Fruit fly (Drosophila melanogaster) whole organism, embryonic: ENCODE measurements around the gene CG2617.

Source experiments
- Antp ChIP-seq: fragments of 200-800 bp; sonication (Bioruptor generic); optimal IDR thresholded peaks from 3 replicates; lab custom pipeline; 2016; ENCODE audit warnings: missing biosample characterization, missing genetic modification characterization
- Bdp1 ChIP-seq: fragments of 200-800 bp; sonication (Bioruptor generic); optimal IDR thresholded peaks from 3 replicates; lab custom pipeline; 2016; ENCODE audit warnings: missing biosample characterization, missing genetic modification characterization
- CG1024 ChIP-seq: fragments of 200-800 bp; sonication (Bioruptor generic); IDR thresholded peaks from 2 replicates; pipeline ENCODE4 v1.3.6; 2022; ENCODE audit warnings: missing biosample characterization, missing genetic modification characterization
- CG10565 ChIP-seq: fragments of 200-800 bp; sonication (Bioruptor generic); optimal IDR thresholded peaks from 3 replicates; lab custom pipeline; 2016; ENCODE audit warnings: missing biosample characterization, mild to moderate bottlenecking, missing genetic modification characterization
- CG11093 ChIP-seq: fragments of 200-800 bp; sonication (Bioruptor generic); IDR thresholded peaks from 3 replicates; pipeline ENCODE4 v1.3.6; 2022; ENCODE audit warnings: missing biosample characterization, missing genetic modification characterization
- CG15514 ChIP-seq: fragments of 200-800 bp; sonication (Bioruptor generic); optimal IDR thresholded peaks from 3 replicates; lab custom pipeline; 2017; ENCODE audit warnings: missing biosample characterization, missing genetic modification characterization, mild to moderate bottlenecking, moderate library complexity, missing genetic modification reagents
- CG17186 ChIP-seq: fragments of 200-800 bp; sonication (Bioruptor generic); optimal IDR thresholded peaks from 3 replicates; lab custom pipeline; 2017; ENCODE audit warnings: missing biosample characterization, missing genetic modification reagents, missing genetic modification characterization
- CG1792 ChIP-seq: fragments of 200-800 bp; sonication (Bioruptor generic); optimal IDR thresholded peaks from 2 replicates; lab custom pipeline; 2016; ENCODE audit warnings: missing biosample characterization, missing genetic modification characterization
- CG2199 ChIP-seq: fragments of 200-800 bp; sonication (Bioruptor generic); IDR thresholded peaks from 3 replicates; pipeline ENCODE4 v1.3.6; 2022; ENCODE audit warnings: missing biosample characterization, missing genetic modification characterization
- CG2889 ChIP-seq: fragments of 200-800 bp; sonication (Bioruptor generic); IDR thresholded peaks from 3 replicates; pipeline ENCODE4 v1.3.6; 2022; ENCODE audit warnings: missing biosample characterization, missing genetic modification characterization
- CG32532 ChIP-seq: fragments of 200-800 bp; sonication (Bioruptor generic); IDR thresholded peaks from 2 replicates; pipeline ENCODE4 v1.3.6; 2022; ENCODE audit warnings: missing biosample characterization, missing genetic modification characterization
- CG34376 ChIP-seq: fragments of 200-800 bp; sonication (Bioruptor generic); optimal IDR thresholded peaks from 2 replicates; lab custom pipeline; 2018; ENCODE audit warnings: missing biosample characterization, mild to moderate bottlenecking, missing genetic modification characterization
- CG3838 ChIP-seq: fragments of 200-800 bp; sonication (Bioruptor generic); optimal IDR thresholded peaks from 3 replicates; lab custom pipeline; 2016; ENCODE audit warnings: missing biosample characterization, missing genetic modification characterization
- CG4730 ChIP-seq: fragments of 200-800 bp; sonication (Bioruptor generic); IDR thresholded peaks from 2 replicates; pipeline ENCODE4 v1.3.6; 2022; ENCODE audit warnings: missing biosample characterization, missing genetic modification characterization
- CG4854 ChIP-seq: fragments of 200-800 bp; sonication (Bioruptor generic); optimal IDR thresholded peaks from 2 replicates; lab custom pipeline; 2016; ENCODE audit warnings: missing biosample characterization, missing genetic modification characterization, inconsistent platforms
- CoRest ChIP-seq: fragments of 200-800 bp; sonication (Bioruptor generic); optimal IDR thresholded peaks from 3 replicates; lab custom pipeline; 2018; ENCODE audit warnings: missing biosample characterization, mild to moderate bottlenecking, missing genetic modification characterization, moderate library complexity
- D ChIP-seq, 2 experiments: fragments of 200-800 bp in 1 of 2; fragments of >200 bp in 1 of 2; sonication (Bioruptor generic) in 1 of 2; optimal IDR thresholded peaks; 2 replicates in 1 of 2; 3 replicates in 1 of 2; lab custom pipeline; 2017; ENCODE audit warnings: mild to moderate bottlenecking in 1 of 2, missing biosample characterization in 1 of 2, missing genetic modification characterization in 1 of 2, missing genetic modification reagents in 1 of 2
- Dad ChIP-seq: fragments of 200-800 bp; sonication (Bioruptor generic); optimal IDR thresholded peaks from 3 replicates; lab custom pipeline; 2016; ENCODE audit warnings: missing biosample characterization, missing genetic modification characterization
- Dip3 ChIP-seq: fragments of 200-800 bp; sonication (Bioruptor generic); optimal IDR thresholded peaks from 3 replicates; lab custom pipeline; 2016; ENCODE audit warnings: missing biosample characterization, missing genetic modification characterization
- Dll ChIP-seq: fragments of 200-800 bp; sonication (Bioruptor generic); IDR thresholded peaks from 4 replicates; pipeline ENCODE4 v1.3.6; 2022; ENCODE audit warnings: missing biosample characterization, missing genetic modification characterization; ENCODE audit not compliant: partially characterized antibody
- Doc2 ChIP-seq: fragments of 200-800 bp; sonication (Bioruptor generic); IDR thresholded peaks from 2 replicates; pipeline ENCODE4 v1.3.6; 2022; ENCODE audit warnings: missing biosample characterization, missing genetic modification characterization
- ERR ChIP-seq: fragments of 200-800 bp; sonication (Bioruptor generic); optimal IDR thresholded peaks from 2 replicates; lab custom pipeline; 2016; ENCODE audit warnings: missing biosample characterization, missing genetic modification characterization
- HHEX ChIP-seq: fragments of 200-800 bp; sonication (Bioruptor generic); optimal IDR thresholded peaks from 3 replicates; lab custom pipeline; 2017; ENCODE audit warnings: missing biosample characterization, mild to moderate bottlenecking, missing genetic modification characterization, missing genetic modification reagents
- Hr3 ChIP-seq: fragments of 200-800 bp; sonication (Bioruptor generic); optimal IDR thresholded peaks from 3 replicates; lab custom pipeline; 2016; ENCODE audit warnings: missing biosample characterization, missing genetic modification characterization
- Meics ChIP-seq: fragments of 200-800 bp; sonication (Bioruptor generic); optimal IDR thresholded peaks from 2 replicates; lab custom pipeline; 2017; ENCODE audit warnings: missing biosample characterization, mild to moderate bottlenecking, missing genetic modification characterization
- NC2α ChIP-seq: fragments of 200-800 bp; sonication (Bioruptor generic); optimal IDR thresholded peaks from 2 replicates; lab custom pipeline; 2016; ENCODE audit warnings: missing biosample characterization, missing genetic modification characterization
- Pdp1 ChIP-seq, 2 experiments: fragments of 200-800 bp; sonication (Bioruptor generic); optimal IDR thresholded peaks; 3 replicates each; lab custom pipeline; 2016; ENCODE audit warnings: missing biosample characterization in 2 of 2, missing genetic modification characterization in 2 of 2, mild to moderate bottlenecking in 1 of 2, moderate library complexity in 1 of 2
- Rx ChIP-seq: fragments of 200-800 bp; sonication (Bioruptor generic); IDR thresholded peaks from 2 replicates; pipeline ENCODE4 v1.3.6; 2022; ENCODE audit warnings: missing biosample characterization, missing genetic modification characterization
- Taf1 ChIP-seq: fragments of 200-800 bp; sonication (Bioruptor generic); IDR thresholded peaks from 2 replicates; pipeline ENCODE4 v1.3.6; 2022; ENCODE audit warnings: missing biosample characterization, missing genetic modification characterization
- Tbp ChIP-seq: fragments of >200 bp; optimal IDR thresholded peaks from 2 replicates; lab custom pipeline; 2018; ENCODE audit warnings: missing biosample characterization, missing genetic modification characterization
- bbx ChIP-seq: fragments of 200-800 bp; sonication (Bioruptor generic); IDR thresholded peaks from 2 replicates; pipeline ENCODE4 v1.3.6; 2022; ENCODE audit warnings: missing biosample characterization, missing genetic modification characterization; ENCODE audit not compliant: partially characterized antibody
- bcd ChIP-seq: fragments of 200-800 bp; sonication (Bioruptor generic); optimal IDR thresholded peaks from 2 replicates; lab custom pipeline; 2017; ENCODE audit warnings: missing biosample characterization, mild to moderate bottlenecking, missing genetic modification characterization
- bowl ChIP-seq: fragments of 200-800 bp; sonication (Bioruptor generic); IDR thresholded peaks from 2 replicates; pipeline ENCODE4 v1.3.6; 2022; ENCODE audit warnings: missing biosample characterization, missing genetic modification characterization
- btn ChIP-seq: fragments of 200-800 bp; sonication (Bioruptor generic); optimal IDR thresholded peaks from 2 replicates; lab custom pipeline; 2016; ENCODE audit warnings: missing biosample characterization, missing genetic modification characterization
- chm ChIP-seq: fragments of 200-800 bp; sonication (Bioruptor generic); IDR thresholded peaks from 2 replicates; pipeline ENCODE4 v1.3.6; 2022; ENCODE audit warnings: missing biosample characterization, missing genetic modification characterization
- chn ChIP-seq: fragments of 200-800 bp; sonication (Bioruptor generic); optimal IDR thresholded peaks from 2 replicates; lab custom pipeline; 2016; ENCODE audit warnings: missing biosample characterization, missing genetic modification characterization
- ci ChIP-seq: fragments of 200-800 bp; sonication (Bioruptor generic); IDR thresholded peaks from 3 replicates; pipeline ENCODE4 v1.3.6; 2022; ENCODE audit warnings: missing biosample characterization, missing genetic modification characterization
- crol ChIP-seq: fragments of 200-800 bp; sonication (Bioruptor generic); IDR thresholded peaks from 2 replicates; pipeline ENCODE4 v1.3.6; 2022; ENCODE audit warnings: missing biosample characterization, missing genetic modification characterization
- crp ChIP-seq, 2 experiments: fragments of 200-800 bp; sonication (Bioruptor generic); optimal IDR thresholded peaks; 2 replicates in 1 of 2; 3 replicates in 1 of 2; lab custom pipeline; 2017; ENCODE audit warnings: missing biosample characterization in 2 of 2, missing genetic modification characterization in 2 of 2, mild to moderate bottlenecking in 1 of 2, moderate library complexity in 1 of 2
- disco-r ChIP-seq: fragments of 200-800 bp; sonication (Bioruptor generic); optimal IDR thresholded peaks from 2 replicates; lab custom pipeline; 2016; ENCODE audit warnings: missing biosample characterization, missing genetic modification characterization
- dpn ChIP-seq, 2 experiments: fragments of 200-800 bp; sonication (Bioruptor generic); optimal IDR thresholded peaks; 3 replicates each; lab custom pipeline; 2016; ENCODE audit warnings: missing biosample characterization in 2 of 2, missing genetic modification characterization in 2 of 2
- esg ChIP-seq: fragments of 200-800 bp; sonication (Bioruptor generic); conservative IDR thresholded peaks from 2 replicates; pipeline ENCODE4 v1.3.6; 2022; ENCODE audit warnings: missing biosample characterization, missing genetic modification characterization
- fru ChIP-seq: fragments of >200 bp; optimal IDR thresholded peaks from 2 replicates; lab custom pipeline; 2017
- gsb-n ChIP-seq: fragments of 200-800 bp; sonication (Bioruptor generic); optimal IDR thresholded peaks from 3 replicates; lab custom pipeline; 2018; ENCODE audit warnings: missing biosample characterization, mild to moderate bottlenecking, missing genetic modification characterization
- lilli ChIP-seq: fragments of 200-800 bp; sonication (Bioruptor generic); optimal IDR thresholded peaks from 3 replicates; lab custom pipeline; 2016; ENCODE audit warnings: missing biosample characterization, missing genetic modification characterization
- lmd ChIP-seq: fragments of 200-800 bp; sonication (Bioruptor generic); IDR thresholded peaks from 2 replicates; pipeline ENCODE4 v1.3.6; 2022; ENCODE audit warnings: missing biosample characterization, missing genetic modification characterization
- maf-S ChIP-seq: fragments of 200-800 bp; sonication (Bioruptor generic); optimal IDR thresholded peaks from 2 replicates; lab custom pipeline; 2016; ENCODE audit warnings: missing biosample characterization, missing genetic modification characterization
- pnt ChIP-seq: fragments of 200-800 bp; sonication (Bioruptor generic); optimal IDR thresholded peaks from 3 replicates; lab custom pipeline; 2016; ENCODE audit warnings: missing biosample characterization, missing genetic modification characterization
- salm ChIP-seq: fragments of 200-800 bp; sonication (Bioruptor generic); optimal IDR thresholded peaks from 2 replicates; lab custom pipeline; 2018; ENCODE audit warnings: missing biosample characterization, mild to moderate bottlenecking, missing genetic modification characterization
- stc ChIP-seq: fragments of 200-800 bp; sonication (Bioruptor generic); IDR thresholded peaks from 2 replicates; pipeline ENCODE4 v1.3.6; 2022; ENCODE audit warnings: missing biosample characterization, missing genetic modification characterization
- tin ChIP-seq: fragments of 200-800 bp; sonication (Bioruptor generic); optimal IDR thresholded peaks from 3 replicates; lab custom pipeline; 2016; ENCODE audit warnings: missing biosample characterization, missing genetic modification characterization
- tup ChIP-seq: fragments of 200-800 bp; sonication (Bioruptor generic); optimal IDR thresholded peaks from 2 replicates; lab custom pipeline; 2016; ENCODE audit warnings: missing biosample characterization, mild to moderate bottlenecking, missing genetic modification characterization, moderate library complexity
- twi ChIP-seq: fragments of 200-800 bp; optimal IDR thresholded peaks from 2 replicates; lab custom pipeline; 2019; ENCODE audit warnings: missing biosample characterization, mild to moderate bottlenecking, missing genetic modification characterization, moderate library complexity
- yki ChIP-seq: fragments of >200 bp; optimal IDR thresholded peaks from 3 replicates; lab custom pipeline; 2018

Gene CG2617

dm6 chr2L:20675875-20676274 is 6.3 kb upstream of the CG2617 start, which contains the start of the genes CG31678 and IKKepsilon (continued):
- TF ChIP-seq CG10565 (no peak), CG4854 (GFP tag; lab: Kevin White, UChicago) (no peak), Dad (GFP tag; lab: Kevin White, UChicago) (no peak), lilli (GFP tag; lab: Kevin White, UChicago) (peak; percentile 44), Taf1 (GFP tag; lab: Robert Waterston, UW) (no peak), CG2199 (GFP tag; lab: Robert Waterston, UW) (0 out of 3 replicates have a peak, but pooled peaks have one; percentile 54), Rx (GFP tag; lab: Robert Waterston, UW) (no peak), HHEX (GFP tag; lab: Kevin White, UChicago) (no peak), btn (GFP tag; lab: Kevin White, UChicago) (no peak), CG15514 (GFP tag; lab: Kevin White, UChicago) (peak; percentile 58), Dll (peak; percentile 91), CG2889 (GFP tag; lab: Robert Waterston, UW) (peak; percentile 50; the same call in 1 of the 3 replicates), Bdp1 (GFP tag; lab: Kevin White, UChicago) (no peak), CG1792 (no peak), Antp (GFP tag; lab: Kevin White, UChicago) (no peak), ERR (GFP tag; lab: Kevin White, UChicago) (no peak), bcd (GFP tag; lab: Kevin White, UChicago) (no peak), crp (GFP tag; optimal IDR thresholded peaks at IDR 0.05; lab: Kevin White, UChicago) (peak in 1 of 2 experiments; percentile 23), bowl (no peak), crol (GFP tag; lab: Robert Waterston, UW) (no peak), disco-r (GFP tag; lab: Kevin White, UChicago) (no peak), CG11093 (GFP tag; lab: Robert Waterston, UW) (no peak), tup (GFP tag; lab: Kevin White, UChicago) (no peak), yki (no peak), Doc2 (GFP tag; lab: Robert Waterston, UW) (no peak), CG1024 (GFP tag; lab: Robert Waterston, UW) (no peak), CG17186 (GFP tag; lab: Kevin White, UChicago) (peak; percentile 78), CG3838 (no peak), bbx (peak; percentile 87), CG34376 (GFP tag; lab: Kevin White, UChicago) (no peak), salm (tag; lab: Kevin White, UChicago) (no peak), fru (lab: Kevin White, UChicago) (no peak), gsb-n (no peak), CG32532 (no peak), Tbp (GFP tag; lab: Kevin White, UChicago) (no peak), CoRest (peak; percentile 53), Pdp1 (GFP tag; optimal IDR thresholded peaks at IDR 0.05; lab: Kevin White, UChicago) (peak; percentile 11 to 13), D (optimal IDR thresholded peaks at IDR 0.05; lab: Kevin White, UChicago) (no peak), D (GFP tag; optimal IDR thresholded peaks at IDR 0.05; lab: Kevin White, UChicago) (no peak), esg (GFP tag; lab: Robert Waterston, UW) (peak; percentile 58), pnt (GFP tag; lab: Kevin White, UChicago) (no peak), chm (no peak)

dm6 chr2L:20681648-20682098 is 495 bp upstream of the CG2617 start, which contains the start of gene Cen:
Gene Cen (minus strand): TSS chr2L:20681846.
- TF ChIP-seq maf-S (GFP tag; lab: Kevin White, UChicago) = peak; percentile 4
- TF ChIP-seq CG4730 = no peak
- peak; percentile 13 for TF ChIP-seq Hr3
- peak; percentile 22 to 39 for TF ChIP-seq dpn (GFP tag; optimal IDR thresholded peaks at IDR 0.05; lab: Kevin White, UChicago)
- peak; percentile 47 for TF ChIP-seq CG15514 (GFP tag; lab: Kevin White, UChicago)
- no peak for TF ChIP-seq NC2α (GFP tag; lab: Kevin White, UChicago)
- TF ChIP-seq stc (GFP tag; lab: Robert Waterston, UW) = no peak
- TF ChIP-seq ci (GFP tag; lab: Robert Waterston, UW) = no peak; the same call in 2 of the 3 replicates
- TF ChIP-seq twi = no peak
- no peak for TF ChIP-seq Meics (GFP tag; lab: Kevin White, UChicago)
- peak; percentile 53 for TF ChIP-seq Dip3 (GFP tag; lab: Kevin White, UChicago)
- TF ChIP-seq lmd (GFP tag; lab: Robert Waterston, UW) = peak; percentile 54; the same call in 1 of the 2 replicates
- TF ChIP-seq tin (GFP tag; lab: Kevin White, UChicago) = peak; percentile 14
- peak; percentile 48 for TF ChIP-seq chn (GFP tag; lab: Kevin White, UChicago)
